Fruit fly (Drosophila melanogaster) whole organism, embryonic: ENCODE results near the gene Dlip2.

ENCODE experiments used
- ATbp ChIP-seq: fragments of 200-800 bp; sonication (Bioruptor generic); optimal IDR thresholded peaks from 2 replicates; lab custom pipeline; 2017; ENCODE audit warnings: missing biosample characterization, mild to moderate bottlenecking, missing genetic modification characterization, missing genetic modification reagents
- Asciz ChIP-seq: fragments of 200-800 bp; sonication (Bioruptor generic); optimal IDR thresholded peaks from 2 replicates; lab custom pipeline; 2017; ENCODE audit warnings: missing biosample characterization, mild to moderate bottlenecking, missing genetic modification characterization, missing genetic modification reagents
- CG10147 ChIP-seq: fragments of 200-800 bp; sonication (Bioruptor generic); optimal IDR thresholded peaks from 2 replicates; lab custom pipeline; 2019; ENCODE audit warnings: missing biosample characterization, mild to moderate bottlenecking, missing genetic modification characterization, moderate library complexity
- CG10431 ChIP-seq: fragments of 200-800 bp; sonication (Bioruptor generic); optimal IDR thresholded peaks from 3 replicates; lab custom pipeline; 2018; ENCODE audit warnings: missing biosample characterization, mild to moderate bottlenecking, missing genetic modification characterization
- CG10543 ChIP-seq: fragments of 200-800 bp; sonication (Bioruptor generic); optimal IDR thresholded peaks from 3 replicates; lab custom pipeline; 2017; ENCODE audit warnings: missing biosample characterization, mild to moderate bottlenecking, missing genetic modification characterization, moderate library complexity
- CG10565 ChIP-seq: fragments of 200-800 bp; sonication (Bioruptor generic); optimal IDR thresholded peaks from 3 replicates; lab custom pipeline; 2016; ENCODE audit warnings: missing biosample characterization, mild to moderate bottlenecking, missing genetic modification characterization
- CG11085 ChIP-seq: fragments of 200-800 bp; sonication (Bioruptor generic); IDR thresholded peaks from 2 replicates; pipeline ENCODE4 v1.3.6; 2022; ENCODE audit warnings: missing biosample characterization, missing genetic modification characterization
- CG11695 ChIP-seq: fragments of 200-800 bp; sonication (Bioruptor generic); IDR thresholded peaks from 3 replicates; pipeline ENCODE4 v1.3.6; 2022; ENCODE audit warnings: missing biosample characterization, missing genetic modification characterization
- CG12155 ChIP-seq: fragments of 200-800 bp; sonication (Bioruptor generic); optimal IDR thresholded peaks from 3 replicates; lab custom pipeline; 2016; ENCODE audit warnings: missing biosample characterization, missing genetic modification characterization
- CG1233 ChIP-seq: fragments of 200-800 bp; sonication (Bioruptor generic); optimal IDR thresholded peaks from 4 replicates; lab custom pipeline; 2018; ENCODE audit warnings: missing biosample characterization, mild to moderate bottlenecking, missing genetic modification characterization
- CG12769 ChIP-seq: fragments of 200-800 bp; sonication (Bioruptor generic); optimal IDR thresholded peaks from 2 replicates; lab custom pipeline; 2019; ENCODE audit warnings: missing biosample characterization, mild to moderate bottlenecking, missing genetic modification characterization, moderate library complexity
- CG13424 ChIP-seq: fragments of 200-800 bp; sonication (Bioruptor generic); optimal IDR thresholded peaks from 2 replicates; lab custom pipeline; 2019; ENCODE audit warnings: missing biosample characterization, mild to moderate bottlenecking, missing genetic modification characterization, moderate library complexity
- CG14014 ChIP-seq: fragments of 200-800 bp; sonication (Bioruptor generic); IDR thresholded peaks from 2 replicates; pipeline ENCODE4 v1.3.6; 2022; ENCODE audit warnings: missing biosample characterization, missing genetic modification characterization
- CG15601 ChIP-seq: fragments of 200-800 bp; sonication (Bioruptor generic); optimal IDR thresholded peaks from 3 replicates; lab custom pipeline; 2019; ENCODE audit warnings: missing biosample characterization, mild to moderate bottlenecking, missing genetic modification characterization, moderate library complexity
- CG17568 ChIP-seq: fragments of 200-800 bp; sonication (Bioruptor generic); optimal IDR thresholded peaks from 2 replicates; lab custom pipeline; 2018; ENCODE audit warnings: missing biosample characterization, mild to moderate bottlenecking, missing genetic modification characterization, moderate library complexity
- CG17912 ChIP-seq: fragments of 200-800 bp; sonication (Bioruptor generic); optimal IDR thresholded peaks from 2 replicates; lab custom pipeline; 2018; ENCODE audit warnings: missing biosample characterization, mild to moderate bottlenecking, missing genetic modification characterization
- CG2678 ChIP-seq: fragments of 200-800 bp; sonication (Bioruptor generic); optimal IDR thresholded peaks from 3 replicates; lab custom pipeline; 2019; ENCODE audit warnings: missing biosample characterization, mild to moderate bottlenecking, missing genetic modification characterization, moderate library complexity
- CG3281 ChIP-seq: fragments of 200-800 bp; sonication (Bioruptor generic); optimal IDR thresholded peaks from 3 replicates; lab custom pipeline; 2017; ENCODE audit warnings: missing biosample characterization, mild to moderate bottlenecking, missing genetic modification characterization
- CG4328 ChIP-seq: fragments of 200-800 bp; sonication (Bioruptor generic); optimal IDR thresholded peaks from 3 replicates; lab custom pipeline; 2017; ENCODE audit warnings: missing biosample characterization, missing genetic modification reagents, missing genetic modification characterization
- CG5180 ChIP-seq: fragments of 200-800 bp; sonication (Bioruptor generic); optimal IDR thresholded peaks from 3 replicates; lab custom pipeline; 2017; ENCODE audit warnings: missing biosample characterization, missing genetic modification characterization, mild to moderate bottlenecking, moderate library complexity, missing genetic modification reagents
- CG6175 ChIP-seq: fragments of 200-800 bp; sonication (Bioruptor generic); IDR thresholded peaks from 3 replicates; pipeline ENCODE4 v1.3.6; 2022; ENCODE audit warnings: missing biosample characterization, missing genetic modification characterization
- CG6683 ChIP-seq: fragments of 200-800 bp; sonication (Bioruptor generic); optimal IDR thresholded peaks from 2 replicates; lab custom pipeline; 2017; ENCODE audit warnings: missing biosample characterization, mild to moderate bottlenecking, missing genetic modification characterization, missing genetic modification reagents
- CG8290 ChIP-seq, 3 experiments: fragments of 200-800 bp; sonication (Bioruptor generic); optimal IDR thresholded peaks; 2 replicates each; lab custom pipeline; 2016 to 2019; ENCODE audit warnings: missing biosample characterization in 3 of 3, missing genetic modification characterization in 3 of 3, mild to moderate bottlenecking in 2 of 3, moderate library complexity in 1 of 3
- Chrac-16 ChIP-seq: fragments of 200-800 bp; sonication (Bioruptor generic); optimal IDR thresholded peaks from 3 replicates; lab custom pipeline; 2016; ENCODE audit warnings: missing biosample characterization, missing genetic modification characterization
- Eip74EF ChIP-seq, 2 experiments: fragments of 200-800 bp in 1 of 2; fragments of >200 bp in 1 of 2; sonication (Bioruptor generic) in 1 of 2; optimal IDR thresholded peaks; 2 replicates each; lab custom pipeline; 2017 to 2019; ENCODE audit warnings: missing biosample characterization in 2 of 2, missing genetic modification characterization in 2 of 2, mild to moderate bottlenecking in 1 of 2, moderate library complexity in 1 of 2
- Fer3 ChIP-seq: fragments of 200-800 bp; sonication (Bioruptor generic); optimal IDR thresholded peaks from 2 replicates; lab custom pipeline; 2018; ENCODE audit warnings: missing biosample characterization, mild to moderate bottlenecking, missing genetic modification characterization, moderate library complexity
- Med ChIP-seq: fragments of 200-800 bp; sonication (Bioruptor generic); peaks from one replicate; lab custom pipeline; 2016; ENCODE audit warnings: missing biosample characterization, missing genetic modification characterization, mild to moderate bottlenecking, inconsistent platforms, moderate library complexity
- Meics ChIP-seq: fragments of 200-800 bp; sonication (Bioruptor generic); optimal IDR thresholded peaks from 2 replicates; lab custom pipeline; 2017; ENCODE audit warnings: missing biosample characterization, mild to moderate bottlenecking, missing genetic modification characterization
- NfI ChIP-seq: fragments of 200-800 bp; sonication (Bioruptor generic); optimal IDR thresholded peaks from 3 replicates; lab custom pipeline; 2018; ENCODE audit warnings: missing biosample characterization, mild to moderate bottlenecking, missing genetic modification characterization, moderate library complexity
- Rfx ChIP-seq: fragments of 200-800 bp; sonication (Bioruptor generic); IDR thresholded peaks from 2 replicates; pipeline ENCODE4 v1.3.6; 2022; ENCODE audit warnings: missing biosample characterization, missing genetic modification characterization
- Trl ChIP-seq, 3 experiments: fragments of >200 bp in 2 of 3; fragments of 200-800 bp in 1 of 3; sonication (Bioruptor generic) in 1 of 3; optimal IDR thresholded peaks; 2 replicates in 1 of 3; 3 replicates in 2 of 3; lab custom pipeline; 2016 to 2017; ENCODE audit warnings: missing biosample characterization in 1 of 3, missing genetic modification characterization in 1 of 3
- Xrp1 ChIP-seq: fragments of 200-800 bp; sonication (Bioruptor generic); IDR thresholded peaks from 2 replicates; pipeline ENCODE4 v1.3.6; 2022; ENCODE audit warnings: missing biosample characterization, missing genetic modification characterization
- abd-A ChIP-seq: fragments of 200-800 bp; sonication (Bioruptor generic); optimal IDR thresholded peaks from 3 replicates; lab custom pipeline; 2019; ENCODE audit warnings: missing biosample characterization, mild to moderate bottlenecking, missing genetic modification characterization, moderate library complexity
- ara ChIP-seq: fragments of 200-800 bp; sonication (Bioruptor generic); IDR thresholded peaks from 2 replicates; pipeline ENCODE4 v1.3.6; 2022; ENCODE audit warnings: missing biosample characterization, missing genetic modification characterization
- chinmo ChIP-seq: fragments of 200-800 bp; sonication (Bioruptor generic); IDR thresholded peaks from 4 replicates; pipeline ENCODE4 v1.3.6; 2022; ENCODE audit warnings: missing biosample characterization, missing genetic modification characterization; ENCODE audit not compliant: partially characterized antibody
- cwo ChIP-seq: fragments of 200-800 bp; sonication (Bioruptor generic); optimal IDR thresholded peaks from 3 replicates; lab custom pipeline; 2017; ENCODE audit warnings: missing biosample characterization, missing genetic modification characterization, mild to moderate bottlenecking, moderate library complexity, missing genetic modification reagents
- fd3F ChIP-seq: fragments of 200-800 bp; sonication (Bioruptor generic); optimal IDR thresholded peaks from 2 replicates; lab custom pipeline; 2018; ENCODE audit warnings: missing biosample characterization, mild to moderate bottlenecking, missing genetic modification characterization, moderate library complexity
- fd64A ChIP-seq: fragments of 200-800 bp; sonication (Bioruptor generic); optimal IDR thresholded peaks from 3 replicates; lab custom pipeline; 2018; ENCODE audit warnings: missing biosample characterization, mild to moderate bottlenecking, missing genetic modification characterization
- hb ChIP-seq: fragments of 200-800 bp; sonication (Bioruptor generic); IDR thresholded peaks from 3 replicates; pipeline ENCODE4 v1.3.6; 2022; ENCODE audit warnings: missing biosample characterization, missing genetic modification characterization; ENCODE audit not compliant: partially characterized antibody
- kni ChIP-seq: fragments of 200-800 bp; sonication (Bioruptor generic); optimal IDR thresholded peaks from 3 replicates; lab custom pipeline; 2017; ENCODE audit warnings: mild to moderate bottlenecking, missing biosample characterization, missing genetic modification reagents, missing genetic modification characterization
- onecut ChIP-seq: fragments of 200-800 bp; sonication (Bioruptor generic); IDR thresholded peaks from 2 replicates; pipeline ENCODE4 v1.3.6; 2022; ENCODE audit warnings: missing biosample characterization, missing genetic modification characterization
- pzg ChIP-seq: fragments of 200-800 bp; sonication (Bioruptor generic); optimal IDR thresholded peaks from 3 replicates; lab custom pipeline; 2018; ENCODE audit warnings: missing biosample characterization, mild to moderate bottlenecking, missing genetic modification characterization, moderate library complexity
- rib ChIP-seq: fragments of 200-800 bp; sonication (Bioruptor generic); IDR thresholded peaks from 2 replicates; pipeline ENCODE4 v1.3.6; 2022; ENCODE audit warnings: missing biosample characterization, missing genetic modification characterization
- schlank ChIP-seq: fragments of 200-800 bp; sonication (Bioruptor generic); optimal IDR thresholded peaks from 2 replicates; lab custom pipeline; 2018; ENCODE audit warnings: missing biosample characterization, mild to moderate bottlenecking, missing genetic modification characterization
- sob ChIP-seq: fragments of 200-800 bp; sonication (Bioruptor generic); IDR thresholded peaks from 2 replicates; pipeline ENCODE4 v1.3.6; 2022; ENCODE audit warnings: missing biosample characterization, missing genetic modification characterization
- twi ChIP-seq: fragments of 200-800 bp; optimal IDR thresholded peaks from 2 replicates; lab custom pipeline; 2019; ENCODE audit warnings: missing biosample characterization, mild to moderate bottlenecking, missing genetic modification characterization, moderate library complexity
- zen ChIP-seq: fragments of 200-800 bp; sonication (Bioruptor generic); optimal IDR thresholded peaks from 3 replicates; lab custom pipeline; 2018; ENCODE audit warnings: missing biosample characterization, mild to moderate bottlenecking, missing genetic modification characterization, moderate library complexity

Gene Dlip2

DNA sequence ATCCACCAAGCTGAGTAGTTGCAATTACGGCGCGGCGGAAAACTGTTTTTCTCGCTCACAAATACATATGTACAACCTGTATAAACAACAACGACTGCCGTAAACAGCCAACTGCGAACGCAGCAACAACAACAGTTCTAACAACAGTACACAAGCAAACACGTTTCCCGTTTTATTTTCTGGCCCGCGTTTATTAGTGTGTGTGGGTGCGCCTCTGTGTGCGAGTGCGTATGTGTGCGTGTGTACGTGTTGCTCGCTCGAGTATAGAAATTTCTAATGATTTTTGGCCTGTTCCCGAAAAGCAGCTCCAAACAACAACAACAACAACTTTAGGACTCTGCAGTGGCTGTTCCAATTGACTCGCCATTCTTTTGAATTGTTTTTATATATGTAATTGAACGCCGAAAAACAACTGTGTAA lies 14.5 kb upstream of the Dlip2 start (continued):
- no peak for TF ChIP-seq Trl (optimal IDR thresholded peaks at IDR 0.05; lab: Kevin White, UChicago)
- peak; percentile 17 for TF ChIP-seq Trl (GFP tag; optimal IDR thresholded peaks at IDR 0.05; lab: Kevin White, UChicago)
- peak; percentile 13 for TF ChIP-seq zen
- 0 out of 2 replicates have a peak, but pooled peaks have one; percentile 18 for TF ChIP-seq CG14014
- peak; percentile 10; the same call in 1 of the 2 replicates for TF ChIP-seq rib (GFP tag; lab: Robert Waterston, UW)
- TF ChIP-seq schlank (tag; lab: Kevin White, UChicago): peak; percentile 28
- no peak for TF ChIP-seq CG12155 (GFP tag; lab: Kevin White, UChicago)
- TF ChIP-seq sob (GFP tag; lab: Robert Waterston, UW): peak; percentile 25; the same call in 1 of the 2 replicates
- TF ChIP-seq CG15601 (tag; lab: Kevin White, UChicago): peak; percentile 3
- TF ChIP-seq CG4328 (GFP tag; lab: Kevin White, UChicago): peak; percentile 27
- peak; percentile 86 for TF ChIP-seq Med (GFP tag; lab: Kevin White, UChicago)
- TF ChIP-seq CG5180 (GFP tag; lab: Kevin White, UChicago): peak; percentile 20
- TF ChIP-seq CG6175 (GFP tag; lab: Robert Waterston, UW): no peak
- peak; percentile 15 for TF ChIP-seq Meics
- TF ChIP-seq onecut (GFP tag; lab: Robert Waterston, UW): peak; percentile 67
- peak; percentile 54 for TF ChIP-seq Rfx
- TF ChIP-seq CG17568: no peak
- peak; percentile 5 for TF ChIP-seq CG17912 (GFP tag; lab: Kevin White, UChicago)
- peak in 1 of 2 experiments; percentile 11 for TF ChIP-seq Eip74EF (GFP tag; optimal IDR thresholded peaks at IDR 0.05; lab: Kevin White, UChicago)
- peak; percentile 45 for TF ChIP-seq CG1233
- no peak for TF ChIP-seq CG8290 (GFP tag; optimal IDR thresholded peaks at IDR 0.05; lab: Kevin White, UChicago)
- TF ChIP-seq CG8290 (tag; optimal IDR thresholded peaks at IDR 0.05; lab: Kevin White, UChicago): peak in 1 of 2 experiments; percentile 54
- peak; percentile 16 for TF ChIP-seq Asciz (GFP tag; lab: Kevin White, UChicago)
- TF ChIP-seq hb (GFP tag; lab: Robert Waterston, UW): no peak
- peak; percentile 13; the same call in 1 of the 2 replicates for TF ChIP-seq ara (GFP tag; lab: Robert Waterston, UW)
- peak; percentile 31 for TF ChIP-seq cwo (GFP tag; lab: Kevin White, UChicago)
- TF ChIP-seq CG3281 (GFP tag; lab: Kevin White, UChicago): peak; percentile 4
- TF ChIP-seq CG6683 (GFP tag; lab: Kevin White, UChicago): peak; percentile 6
- peak; percentile 37 for TF ChIP-seq Xrp1
- TF ChIP-seq kni (GFP tag; lab: Kevin White, UChicago): peak; percentile 94
- TF ChIP-seq NfI (GFP tag; lab: Kevin White, UChicago): peak; percentile 5
- no peak for TF ChIP-seq abd-A (tag; lab: Kevin White, UChicago)
- no peak for TF ChIP-seq pzg
- TF ChIP-seq Fer3 (tag; lab: Kevin White, UChicago): peak; percentile 15
- TF ChIP-seq chinmo: 0 out of 4 replicates have a peak, but pooled peaks have one; percentile 72
- TF ChIP-seq CG10543 (GFP tag; lab: Kevin White, UChicago): peak; percentile 88
- TF ChIP-seq fd64A: peak; percentile 13
- peak; percentile 8 for TF ChIP-seq ATbp
- TF ChIP-seq CG11695: 0 out of 3 replicates have a peak, but pooled peaks have one; percentile 22
- TF ChIP-seq twi (tag; lab: Kevin White, UChicago): peak; percentile 39
- TF ChIP-seq Chrac-16 (GFP tag; lab: Kevin White, UChicago): no peak
- TF ChIP-seq CG12769 (tag; lab: Kevin White, UChicago): peak; percentile 72
- TF ChIP-seq CG2678: peak; percentile 14
- peak; percentile 25 for TF ChIP-seq CG10147
- peak; percentile 23 for TF ChIP-seq CG10431 (GFP tag; lab: Kevin White, UChicago)
- peak; percentile 7 for TF ChIP-seq fd3F (GFP tag; lab: Kevin White, UChicago)
- TF ChIP-seq CG13424 (tag; lab: Kevin White, UChicago): no peak
- TF ChIP-seq CG10565 (GFP tag; lab: Kevin White, UChicago): no peak
- no peak for TF ChIP-seq CG11085 (GFP tag; lab: Robert Waterston, UW)
